Worm (Caenorhabditis elegans): ENCODE results near the gene cest-31.

The cest-31 gene

ce11 chrV:6702692-6703091 lies 28.6 kb downstream of the cest-31 start, which contains the start of gene era-1:
Gene era-1, plus strand, starts transcription at chrV:6703057.
- TF ChIP-seq zfh-2 (GFP tag; conservative IDR thresholded peaks at IDR 0.05) (no peak), snpc-1.3 (tag; optimal IDR thresholded peaks at IDR 0.05; ENCODE audit: insufficient read depth) (peak; percentile 12), xnd-1 (tag; optimal IDR thresholded peaks at IDR 0.05) (peak; percentile 83), lin-54 (GFP tag; optimal IDR thresholded peaks at IDR 0.05) (peak; percentile 10), lsl-1 (GFP tag; optimal IDR thresholded peaks at IDR 0.05) (peak; percentile 92), tbp1 (GFP tag; optimal IDR thresholded peaks at IDR 0.05) (no peak), snpc-3.4 (tag; optimal IDR thresholded peaks at IDR 0.05) (peak; percentile 27), B0019.2 (GFP tag; conservative IDR thresholded peaks at IDR 0.05) (no peak), madf-6 (GFP tag; IDR thresholded peaks at IDR 0.05) (peak; percentile 90), sptf-2 (GFP tag; optimal IDR thresholded peaks at IDR 0.05) (no peak), let-526 (GFP tag; IDR thresholded peaks at IDR 0.05) (no peak), D2030.7 (GFP tag; IDR thresholded peaks at IDR 0.05) (0 out of 2 replicates have a peak, but pooled peaks have one; percentile 35), madf-8 (GFP tag; conservative IDR thresholded peaks at IDR 0.05) (peak; percentile 67), F39B2.1 (GFP tag; IDR thresholded peaks at IDR 0.05) (no peak), rcor-1 (GFP tag; IDR thresholded peaks at IDR 0.05) (0 out of 2 replicates have a peak, but pooled peaks have one; percentile 8), dox-1 (GFP tag; IDR thresholded peaks at IDR 0.05) (0 out of 2 replicates have a peak, but pooled peaks have one; percentile 21), somi-1 (GFP tag; optimal IDR thresholded peaks at IDR 0.05) (no peak), efl-1 (GFP tag; optimal IDR thresholded peaks at IDR 0.05) (peak; percentile 77), F33H1.4 (GFP tag; IDR thresholded peaks at IDR 0.05) (peak; percentile 82), dpl-1 (GFP tag; optimal IDR thresholded peaks at IDR 0.05) (peak; percentile 61)

ce11 chrV:6704482-6704881 lies 30.4 kb downstream of the cest-31 start:
- no peak for TF ChIP-seq ztf-22 (GFP tag; optimal IDR thresholded peaks at IDR 0.05)
- no peak for TF ChIP-seq Y79H2A.3 (GFP tag; conservative IDR thresholded peaks at IDR 0.05)
- TF ChIP-seq nfyb-1 (GFP tag; IDR thresholded peaks at IDR 0.05), result no peak
- TF ChIP-seq tbx-9 (tag; optimal IDR thresholded peaks at IDR 0.05; ENCODE audit: borderline replicate concordance), result no peak
- TF ChIP-seq madf-8 (GFP tag; conservative IDR thresholded peaks at IDR 0.05), result no peak
- TF ChIP-seq lin-26 (GFP tag; IDR thresholded peaks at IDR 0.05), result peak; percentile 28; the same call in 1 of the 2 replicates
- TF ChIP-seq aptf-3 (GFP tag; IDR thresholded peaks at IDR 0.05), result no peak
- TF ChIP-seq zfh-2 (GFP tag; conservative IDR thresholded peaks at IDR 0.05), result no peak
- TF ChIP-seq F57C9.4 (tag; optimal IDR thresholded peaks at IDR 0.05), result no peak
- peak; percentile 25 for TF ChIP-seq xnd-1 (tag; optimal IDR thresholded peaks at IDR 0.05)
- TF ChIP-seq nhr-27 (tag; optimal IDR thresholded peaks at IDR 0.05), result no peak
- no peak for TF ChIP-seq F22D6.2 (tag; optimal IDR thresholded peaks at IDR 0.05)
- no peak for TF ChIP-seq ztf-3 (GFP tag; optimal IDR thresholded peaks at IDR 0.05)
- peak; percentile 58; the same call in 1 of the 2 replicates for TF ChIP-seq B0336.3 (GFP tag; IDR thresholded peaks at IDR 0.05)
- no peak for TF ChIP-seq nhr-179 (tag; optimal IDR thresholded peaks at IDR 0.05)
- no peak for TF ChIP-seq lsl-1 (GFP tag; optimal IDR thresholded peaks at IDR 0.05)
- TF ChIP-seq madf-6 (GFP tag; IDR thresholded peaks at IDR 0.05), result peak; percentile 55; the same call in 1 of the 2 replicates
- TF ChIP-seq ceh-100 (GFP tag; IDR thresholded peaks at IDR 0.05), result no peak
- no peak for TF ChIP-seq lin-40 (tag; optimal IDR thresholded peaks at IDR 0.05)
- TF ChIP-seq T07F8.4 (tag; optimal IDR thresholded peaks at IDR 0.05), result no peak
- no peak for TF ChIP-seq egl-44 (GFP tag; IDR thresholded peaks at IDR 0.05)
- no peak for TF ChIP-seq C06A6.2 (GFP tag; conservative IDR thresholded peaks at IDR 0.05)
- no peak for TF ChIP-seq ceh-79 (tag; optimal IDR thresholded peaks at IDR 0.05)
- TF ChIP-seq pha-4 (tag; optimal IDR thresholded peaks at IDR 0.05), result no peak
- no peak for TF ChIP-seq madf-3 (GFP tag; IDR thresholded peaks at IDR 0.05)
- TF ChIP-seq lsy-27 (tag; optimal IDR thresholded peaks at IDR 0.05; ENCODE audit: borderline replicate concordance, insufficient read depth), result no peak
- no peak for TF ChIP-seq ets-4 (GFP tag; optimal IDR thresholded peaks at IDR 0.05)
- no peak for TF ChIP-seq hrde-1 (tag; optimal IDR thresholded peaks at IDR 0.05; ENCODE audit: borderline replicate concordance)
- no peak for TF ChIP-seq unc-62 (GFP tag; optimal IDR thresholded peaks at IDR 0.05)
- TF ChIP-seq lin-35 (GFP tag; optimal IDR thresholded peaks at IDR 0.05), result no peak
- TF ChIP-seq Y95B8A.8 (GFP tag; IDR thresholded peaks at IDR 0.05), result 0 out of 2 replicates have a peak, but pooled peaks have one; percentile 7
- no peak for TF ChIP-seq F57A8.1 (GFP tag; optimal IDR thresholded peaks at IDR 0.05)
